Worm (Caenorhabditis elegans) whole organism, midembryonic: ENCODE results near the gene E02H1.1.

ENCODE experiments used
- T22C8.4 ChIP-seq: fragments of 200-800 bp; sonication (Bioruptor generic); IDR thresholded peaks from 2 replicates; pipeline ENCODE4 v1.3.6; 2022; ENCODE audit warnings: missing genetic modification characterization, missing compliant biosample characterization
- flt-1 ChIP-seq: fragments of 200-800 bp; sonication (Bioruptor generic); IDR thresholded peaks from 2 replicates; pipeline ENCODE4 v1.3.6; 2022; ENCODE audit warnings: missing genetic modification characterization, missing compliant biosample characterization
- klf-2 ChIP-seq: fragments of 200-800 bp; sonication (Bioruptor generic); conservative IDR thresholded peaks from 2 replicates; pipeline ENCODE4 v1.3.6; 2022; ENCODE audit warnings: missing genetic modification reagents, missing genetic modification characterization, missing compliant biosample characterization
- med-1 ChIP-seq: sonication (generic microtip); optimal IDR thresholded peaks from 2 replicates; lab custom pipeline; 2017; ENCODE audit warnings: missing genetic modification characterization, mild to moderate bottlenecking, missing compliant biosample characterization, antibody characterized with exemption, missing genetic modification reagents; ENCODE audit not compliant: insufficient read depth
- ref-1 ChIP-seq: fragments of 200-800 bp; sonication (Bioruptor generic); conservative IDR thresholded peaks from 2 replicates; pipeline ENCODE4 v1.3.6; 2022; ENCODE audit warnings: missing genetic modification reagents, missing genetic modification characterization, missing compliant biosample characterization
- tab-1 ChIP-seq: fragments of 200-800 bp; sonication (Bioruptor generic); IDR thresholded peaks from 2 replicates; pipeline ENCODE4 v1.3.6; 2022; ENCODE audit warnings: missing genetic modification characterization, missing compliant biosample characterization
- ztf-23 ChIP-seq: fragments of 200-800 bp; sonication (Bioruptor generic); IDR thresholded peaks from 2 replicates; pipeline ENCODE4 v1.3.6; 2022; ENCODE audit warnings: missing genetic modification reagents, missing genetic modification characterization, missing compliant biosample characterization

ce11 chrII:9601679-9602078 lies 10.7 kb upstream of the E02H1.1 start:
- no peak for TF ChIP-seq T22C8.4 (GFP tag; lab: Robert Waterston, UW)
- TF ChIP-seq ztf-23: no peak
- TF ChIP-seq flt-1 (GFP tag; lab: Robert Waterston, UW): no peak
- TF ChIP-seq klf-2 (GFP tag; lab: Robert Waterston, UW): no peak
- no peak for TF ChIP-seq ref-1 (GFP tag; lab: Robert Waterston, UW)
- TF ChIP-seq med-1 (GFP tag; lab: Kevin White, UChicago): no peak
- TF ChIP-seq tab-1 (GFP tag; lab: Robert Waterston, UW): no peak
